Fruit fly (Drosophila melanogaster) whole organism, embryonic: Measurements from ENCODE around the gene Kdm5.

Experiments used
- Abd-B ChIP-seq: fragments of 200-800 bp; sonication (Bioruptor generic); optimal IDR thresholded peaks from 2 replicates; lab custom pipeline; 2018; ENCODE audit warnings: missing biosample characterization, mild to moderate bottlenecking, missing genetic modification characterization, moderate library complexity
- Ada2b ChIP-seq: fragments of 200-800 bp; sonication (Bioruptor generic); IDR thresholded peaks from 2 replicates; pipeline ENCODE4 v1.3.6; 2022; ENCODE audit warnings: missing biosample characterization, missing genetic modification characterization
- Atf3 ChIP-seq: fragments of 200-800 bp; sonication (Bioruptor generic); optimal IDR thresholded peaks from 3 replicates; lab custom pipeline; 2016; ENCODE audit warnings: missing biosample characterization, missing genetic modification characterization
- Bgb ChIP-seq: fragments of 200-800 bp; sonication (Bioruptor generic); IDR thresholded peaks from 2 replicates; pipeline ENCODE4 v1.3.6; 2022; ENCODE audit warnings: missing biosample characterization, missing genetic modification characterization; ENCODE audit not compliant: partially characterized antibody
- CG10654 ChIP-seq: fragments of 200-800 bp; sonication (Bioruptor generic); optimal IDR thresholded peaks from 2 replicates; lab custom pipeline; 2016; ENCODE audit warnings: missing biosample characterization, missing genetic modification characterization
- CG11093 ChIP-seq: fragments of 200-800 bp; sonication (Bioruptor generic); IDR thresholded peaks from 3 replicates; pipeline ENCODE4 v1.3.6; 2022; ENCODE audit warnings: missing biosample characterization, missing genetic modification characterization
- CG11695 ChIP-seq: fragments of 200-800 bp; sonication (Bioruptor generic); IDR thresholded peaks from 3 replicates; pipeline ENCODE4 v1.3.6; 2022; ENCODE audit warnings: missing biosample characterization, missing genetic modification characterization
- CG12219 ChIP-seq: fragments of 200-800 bp; sonication (Bioruptor generic); optimal IDR thresholded peaks from 3 replicates; lab custom pipeline; 2018; ENCODE audit warnings: missing biosample characterization, mild to moderate bottlenecking, missing genetic modification characterization
- CG13894 ChIP-seq: fragments of 200-800 bp; sonication (Bioruptor generic); optimal IDR thresholded peaks from 3 replicates; lab custom pipeline; 2018; ENCODE audit warnings: missing biosample characterization, mild to moderate bottlenecking, missing genetic modification characterization, moderate library complexity
- CG15696 ChIP-seq: fragments of 200-800 bp; sonication (Bioruptor generic); optimal IDR thresholded peaks from 2 replicates; lab custom pipeline; 2019; ENCODE audit warnings: missing biosample characterization, mild to moderate bottlenecking, missing genetic modification characterization, moderate library complexity
- CG1647 ChIP-seq: fragments of 200-800 bp; sonication (Bioruptor generic); optimal IDR thresholded peaks from 3 replicates; lab custom pipeline; 2016; ENCODE audit warnings: missing biosample characterization, missing genetic modification characterization
- CG1832 ChIP-seq: fragments of 200-800 bp; sonication (Bioruptor generic); optimal IDR thresholded peaks from 2 replicates; lab custom pipeline; 2017; ENCODE audit warnings: missing biosample characterization, mild to moderate bottlenecking, missing genetic modification characterization, inconsistent platforms
- CG2120 ChIP-seq: fragments of 200-800 bp; sonication (Bioruptor generic); optimal IDR thresholded peaks from 3 replicates; lab custom pipeline; 2016; ENCODE audit warnings: missing biosample characterization, missing genetic modification characterization
- CG32772 ChIP-seq: fragments of 200-800 bp; sonication (Bioruptor generic); IDR thresholded peaks from 2 replicates; pipeline ENCODE4 v1.3.6; 2022; ENCODE audit warnings: missing biosample characterization, missing genetic modification characterization
- CG34224 ChIP-seq: fragments of 200-800 bp; sonication (Bioruptor generic); IDR thresholded peaks from 3 replicates; pipeline ENCODE4 v1.3.6; 2022; ENCODE audit warnings: missing biosample characterization, missing genetic modification characterization; ENCODE audit not compliant: partially characterized antibody
- CG6254 ChIP-seq: fragments of 200-800 bp; sonication (Bioruptor generic); optimal IDR thresholded peaks from 3 replicates; lab custom pipeline; 2017; ENCODE audit warnings: mild to moderate bottlenecking, missing biosample characterization, missing genetic modification reagents, missing genetic modification characterization
- CG6272 ChIP-seq: fragments of 200-800 bp; sonication (Bioruptor generic); IDR thresholded peaks from 2 replicates; pipeline ENCODE4 v1.3.6; 2022; ENCODE audit warnings: missing biosample characterization, missing genetic modification characterization
- CG7839 ChIP-seq: fragments of 200-800 bp; sonication (Bioruptor generic); optimal IDR thresholded peaks from 3 replicates; lab custom pipeline; 2018; ENCODE audit warnings: missing biosample characterization, mild to moderate bottlenecking, missing genetic modification characterization, moderate library complexity
- CG8089 ChIP-seq: fragments of 200-800 bp; sonication (Bioruptor generic); optimal IDR thresholded peaks from 3 replicates; lab custom pipeline; 2016; ENCODE audit warnings: missing biosample characterization, missing genetic modification characterization
- CHES-1-like ChIP-seq: fragments of 200-800 bp; sonication (Bioruptor generic); optimal IDR thresholded peaks from 2 replicates; lab custom pipeline; 2016; ENCODE audit warnings: missing biosample characterization, missing genetic modification characterization
- Chrac-16 ChIP-seq: fragments of 200-800 bp; sonication (Bioruptor generic); optimal IDR thresholded peaks from 3 replicates; lab custom pipeline; 2016; ENCODE audit warnings: missing biosample characterization, missing genetic modification characterization
- D19B ChIP-seq: fragments of 200-800 bp; sonication (Bioruptor generic); optimal IDR thresholded peaks from 2 replicates; lab custom pipeline; 2017; ENCODE audit warnings: missing biosample characterization, mild to moderate bottlenecking, missing genetic modification characterization
- Doc2 ChIP-seq: fragments of 200-800 bp; sonication (Bioruptor generic); IDR thresholded peaks from 2 replicates; pipeline ENCODE4 v1.3.6; 2022; ENCODE audit warnings: missing biosample characterization, missing genetic modification characterization
- Eip74EF ChIP-seq, 2 experiments: fragments of 200-800 bp in 1 of 2; fragments of >200 bp in 1 of 2; sonication (Bioruptor generic) in 1 of 2; optimal IDR thresholded peaks; 2 replicates each; lab custom pipeline; 2017 to 2019; ENCODE audit warnings: missing biosample characterization in 2 of 2, missing genetic modification characterization in 2 of 2, mild to moderate bottlenecking in 1 of 2, moderate library complexity in 1 of 2
- Hr39 ChIP-seq: fragments of >200 bp; optimal IDR thresholded peaks from 2 replicates; lab custom pipeline; 2017
- Hr51 ChIP-seq, 2 experiments: fragments of 200-800 bp; sonication (Bioruptor generic); optimal IDR thresholded peaks; 2 replicates in 1 of 2; 3 replicates in 1 of 2; lab custom pipeline; 2016 to 2018; ENCODE audit warnings: missing biosample characterization in 2 of 2, missing genetic modification characterization in 2 of 2, mild to moderate bottlenecking in 1 of 2, moderate library complexity in 1 of 2
- Jarid2 ChIP-seq: fragments of 200-800 bp; sonication (Bioruptor generic); optimal IDR thresholded peaks from 3 replicates; lab custom pipeline; 2017; ENCODE audit warnings: mild to moderate bottlenecking, missing biosample characterization, missing genetic modification reagents, missing genetic modification characterization
- MESR4 ChIP-seq: fragments of 200-800 bp; sonication (Bioruptor generic); optimal IDR thresholded peaks from 2 replicates; lab custom pipeline; 2018; ENCODE audit warnings: missing biosample characterization, mild to moderate bottlenecking, missing genetic modification characterization, moderate library complexity
- Med ChIP-seq: fragments of 200-800 bp; sonication (Bioruptor generic); peaks from one replicate; lab custom pipeline; 2016; ENCODE audit warnings: missing biosample characterization, missing genetic modification characterization, mild to moderate bottlenecking, inconsistent platforms, moderate library complexity
- Oaz ChIP-seq: fragments of 200-800 bp; sonication (Bioruptor generic); IDR thresholded peaks from 2 replicates; pipeline ENCODE4 v1.3.6; 2022; ENCODE audit warnings: missing biosample characterization, missing genetic modification characterization
- Six4 ChIP-seq: fragments of 200-800 bp; sonication (Bioruptor generic); optimal IDR thresholded peaks from 2 replicates; lab custom pipeline; 2016; ENCODE audit warnings: missing biosample characterization, missing genetic modification characterization
- bsh ChIP-seq, 2 experiments: fragments of 200-800 bp; sonication (Bioruptor generic); optimal IDR thresholded peaks; 2 replicates each; lab custom pipeline; 2017 to 2018; ENCODE audit warnings: mild to moderate bottlenecking in 2 of 2, missing biosample characterization in 2 of 2, missing genetic modification characterization in 2 of 2, moderate library complexity in 1 of 2
- gce ChIP-seq: fragments of 200-800 bp; sonication (Bioruptor generic); IDR thresholded peaks from 3 replicates; pipeline ENCODE4 v1.3.6; 2022; ENCODE audit warnings: missing biosample characterization, missing genetic modification characterization
- gsb ChIP-seq: fragments of 200-800 bp; sonication (Bioruptor generic); IDR thresholded peaks from 2 replicates; pipeline ENCODE4 v1.3.6; 2022; ENCODE audit warnings: missing biosample characterization, missing genetic modification characterization
- gsb-n ChIP-seq: fragments of 200-800 bp; sonication (Bioruptor generic); optimal IDR thresholded peaks from 3 replicates; lab custom pipeline; 2018; ENCODE audit warnings: missing biosample characterization, mild to moderate bottlenecking, missing genetic modification characterization
- kay ChIP-seq: fragments of 200-800 bp; sonication (Bioruptor generic); optimal IDR thresholded peaks from 2 replicates; lab custom pipeline; 2016; ENCODE audit warnings: missing biosample characterization, missing genetic modification characterization
- lola ChIP-seq, 3 experiments: fragments of >200 bp in 2 of 3; fragments of 200-800 bp in 1 of 3; sonication (Bioruptor generic) in 1 of 3; optimal IDR thresholded peaks; 2 replicates each; lab custom pipeline; 2017 to 2019; ENCODE audit warnings: missing biosample characterization in 3 of 3, missing genetic modification characterization in 3 of 3, mild to moderate bottlenecking in 1 of 3, moderate library complexity in 1 of 3
- p53 ChIP-seq: fragments of 200-800 bp; sonication (Bioruptor generic); optimal IDR thresholded peaks from 2 replicates; lab custom pipeline; 2016; ENCODE audit warnings: missing biosample characterization, missing genetic modification characterization
- pita ChIP-seq: fragments of 200-800 bp; sonication (Bioruptor generic); optimal IDR thresholded peaks from 2 replicates; lab custom pipeline; 2017; ENCODE audit warnings: missing biosample characterization, mild to moderate bottlenecking, missing genetic modification characterization
- pnt ChIP-seq: fragments of 200-800 bp; sonication (Bioruptor generic); optimal IDR thresholded peaks from 3 replicates; lab custom pipeline; 2016; ENCODE audit warnings: missing biosample characterization, missing genetic modification characterization
- psq ChIP-seq: fragments of 200-800 bp; sonication (Bioruptor generic); optimal IDR thresholded peaks from 2 replicates; lab custom pipeline; 2017; ENCODE audit warnings: missing biosample characterization, missing genetic modification characterization
- sc ChIP-seq, 3 experiments: fragments of >200 bp in 2 of 3; fragments of 200-800 bp in 1 of 3; sonication (Bioruptor generic) in 1 of 3; optimal IDR thresholded peaks; 2 replicates in 2 of 3; 3 replicates in 1 of 3; lab custom pipeline; 2017; ENCODE audit warnings: mild to moderate bottlenecking in 1 of 3, missing biosample characterization in 1 of 3, missing genetic modification characterization in 1 of 3, missing genetic modification reagents in 1 of 3
- seq ChIP-seq: fragments of 200-800 bp; sonication (Bioruptor generic); IDR thresholded peaks from 2 replicates; pipeline ENCODE4 v1.3.6; 2022; ENCODE audit warnings: missing biosample characterization, missing genetic modification characterization
- shn ChIP-seq: fragments of 200-800 bp; sonication (Bioruptor generic); optimal IDR thresholded peaks from 3 replicates; lab custom pipeline; 2016; ENCODE audit warnings: missing biosample characterization, missing genetic modification characterization
- sim ChIP-seq: fragments of 200-800 bp; sonication (Bioruptor generic); IDR thresholded peaks from 2 replicates; pipeline ENCODE4 v1.3.6; 2022; ENCODE audit warnings: missing biosample characterization, missing genetic modification characterization
- slbo ChIP-seq: fragments of 200-800 bp; sonication (Bioruptor generic); IDR thresholded peaks from 2 replicates; pipeline ENCODE4 v1.3.6; 2022; ENCODE audit warnings: missing biosample characterization, missing genetic modification characterization
- sna ChIP-seq: fragments of 200-800 bp; sonication (Bioruptor generic); IDR thresholded peaks from 2 replicates; pipeline ENCODE4 v1.3.6; 2022; ENCODE audit warnings: missing biosample characterization, missing genetic modification characterization; ENCODE audit not compliant: partially characterized antibody
- so ChIP-seq: fragments of 200-800 bp; sonication (Bioruptor generic); IDR thresholded peaks from 3 replicates; pipeline ENCODE4 v1.3.6; 2022; ENCODE audit warnings: missing biosample characterization, missing genetic modification characterization
- ttk ChIP-seq: fragments of 200-800 bp; sonication (Bioruptor generic); IDR thresholded peaks from 2 replicates; pipeline ENCODE4 v2.1.2; 2022; ENCODE audit warnings: missing biosample characterization, missing genetic modification characterization
- vvl ChIP-seq: fragments of 200-800 bp; sonication (Bioruptor generic); IDR thresholded peaks from 2 replicates; pipeline ENCODE4 v1.3.6; 2022; ENCODE audit warnings: missing biosample characterization, missing genetic modification characterization

Gene Kdm5

dm6 chr2L:5974122-5974521 lies 25.2 kb downstream of the Kdm5 start (continued):
- TF ChIP-seq shn: no peak
- TF ChIP-seq Hr39 (lab: Kevin White, UChicago): no peak
- peak in 1 of 3 experiments; percentile 19 for TF ChIP-seq lola (GFP tag; optimal IDR thresholded peaks at IDR 0.05; lab: Kevin White, UChicago)
- 0 out of 2 replicates have a peak, but pooled peaks have one; percentile 25 for TF ChIP-seq Ada2b (GFP tag; lab: Robert Waterston, UW)
- no peak for TF ChIP-seq psq (GFP tag; lab: Kevin White, UChicago)
- no peak for TF ChIP-seq Six4 (GFP tag; lab: Kevin White, UChicago)
- peak; percentile 26; the same call in 1 of the 2 replicates for TF ChIP-seq slbo (GFP tag; lab: Robert Waterston, UW)
- TF ChIP-seq Jarid2 (GFP tag; lab: Kevin White, UChicago): peak; percentile 55
- peak; percentile 27 for TF ChIP-seq CG13894 (tag; lab: Kevin White, UChicago)
- peak; percentile 47 for TF ChIP-seq CG10654 (GFP tag; lab: Kevin White, UChicago)
- TF ChIP-seq Bgb (GFP tag; lab: Robert Waterston, UW): no peak
- peak; percentile 57 for TF ChIP-seq gsb-n (tag; lab: Kevin White, UChicago)
- no peak for TF ChIP-seq CG1647 (GFP tag; lab: Kevin White, UChicago)
- TF ChIP-seq bsh (GFP tag; optimal IDR thresholded peaks at IDR 0.05; lab: Kevin White, UChicago): peak in 1 of 2 experiments; percentile 55
- TF ChIP-seq CG8089 (GFP tag; lab: Kevin White, UChicago): no peak
- TF ChIP-seq sna: no peak
- TF ChIP-seq CG15696: peak; percentile 58
- peak; percentile 30 to 52 for TF ChIP-seq Hr51 (GFP tag; optimal IDR thresholded peaks at IDR 0.05; lab: Kevin White, UChicago)
- no peak for TF ChIP-seq p53 (GFP tag; lab: Kevin White, UChicago)
- TF ChIP-seq Chrac-16 (GFP tag; lab: Kevin White, UChicago): no peak
- peak; percentile 38; the same call in 1 of the 3 replicates for TF ChIP-seq so (GFP tag; lab: Robert Waterston, UW)
- TF ChIP-seq Abd-B (GFP tag; lab: Kevin White, UChicago): no peak
- peak in 1 of 2 experiments; percentile 27 for TF ChIP-seq Eip74EF (GFP tag; optimal IDR thresholded peaks at IDR 0.05; lab: Kevin White, UChicago)
- TF ChIP-seq Doc2 (GFP tag; lab: Robert Waterston, UW): no peak
- TF ChIP-seq CG34224 (GFP tag; lab: Robert Waterston, UW): no peak
- TF ChIP-seq gce (GFP tag; lab: Robert Waterston, UW): peak; percentile 63; the same call in 2 of the 3 replicates
- TF ChIP-seq CG32772 (GFP tag; lab: Robert Waterston, UW): no peak
- no peak for TF ChIP-seq CG1832 (GFP tag; lab: Kevin White, UChicago)
- TF ChIP-seq kay (GFP tag; lab: Kevin White, UChicago): no peak
- TF ChIP-seq CG6254 (GFP tag; lab: Kevin White, UChicago): peak; percentile 42
- TF ChIP-seq CG7839 (tag; lab: Kevin White, UChicago): peak; percentile 38
- peak; percentile 27; the same call in 1 of the 3 replicates for TF ChIP-seq CG11695 (GFP tag; lab: Robert Waterston, UW)
- peak; percentile 4 for TF ChIP-seq D19B (GFP tag; lab: Kevin White, UChicago)
- peak; percentile 91 for TF ChIP-seq Med (GFP tag; lab: Kevin White, UChicago)
- peak; percentile 7; the same call in 1 of the 2 replicates for TF ChIP-seq ttk (GFP tag; lab: Robert Waterston, UW)
- TF ChIP-seq MESR4 (GFP tag; lab: Kevin White, UChicago): peak; percentile 6
- TF ChIP-seq CG2120 (GFP tag; lab: Kevin White, UChicago): peak; percentile 37
- TF ChIP-seq vvl (GFP tag; lab: Robert Waterston, UW): no peak
- no peak for TF ChIP-seq CG6272 (GFP tag; lab: Robert Waterston, UW)
- TF ChIP-seq pnt: no peak
- TF ChIP-seq pita (GFP tag; lab: Kevin White, UChicago): no peak
- no peak for TF ChIP-seq Oaz (GFP tag; lab: Robert Waterston, UW)
- TF ChIP-seq CHES-1-like: no peak
- no peak for TF ChIP-seq gsb (GFP tag; lab: Robert Waterston, UW)
- TF ChIP-seq seq: peak; percentile 73
- no peak for TF ChIP-seq CG11093 (GFP tag; lab: Robert Waterston, UW)
- TF ChIP-seq CG12219: peak; percentile 34
- TF ChIP-seq Atf3 (GFP tag; lab: Kevin White, UChicago): no peak
- no peak for TF ChIP-seq sc (optimal IDR thresholded peaks at IDR 0.05; lab: Kevin White, UChicago)
- peak; percentile 55 for TF ChIP-seq sc (GFP tag; optimal IDR thresholded peaks at IDR 0.05; lab: Kevin White, UChicago)
- no peak for TF ChIP-seq sim (GFP tag; lab: Robert Waterston, UW)
